Worm (Caenorhabditis elegans): ENCODE data around the gene zip-1.

ce11 chrIII:12373306-12373705, 39.8 kb downstream of the zip-1 start:
- TF ChIP-seq ztf-29 (GFP tag; IDR thresholded peaks at IDR 0.05) (no peak), klf-2 (GFP tag; conservative IDR thresholded peaks at IDR 0.05) (no peak), tab-1 (GFP tag; IDR thresholded peaks at IDR 0.05) (no peak), flt-1 (GFP tag; IDR thresholded peaks at IDR 0.05) (no peak), med-1 (GFP tag; optimal IDR thresholded peaks at IDR 0.05; ENCODE audit: insufficient read depth) (no peak)

All from whole organism, midembryonic.